Fruit fly (Drosophila melanogaster) whole organism, embryonic: ENCODE measurements around the gene Cep290.

Source experiments
- ATbp ChIP-seq: fragments of 200-800 bp; sonication (Bioruptor generic); optimal IDR thresholded peaks from 2 replicates; lab custom pipeline; 2017; ENCODE audit warnings: missing biosample characterization, mild to moderate bottlenecking, missing genetic modification characterization, missing genetic modification reagents
- Adf1 ChIP-seq: fragments of 200-800 bp; sonication (Bioruptor generic); IDR thresholded peaks from 2 replicates; pipeline ENCODE4 v1.3.6; 2022; ENCODE audit warnings: missing biosample characterization, missing genetic modification characterization
- Aef1 ChIP-seq: fragments of 200-800 bp; sonication (Bioruptor generic); IDR thresholded peaks from 3 replicates; pipeline ENCODE4 v1.3.6; 2022; ENCODE audit warnings: missing biosample characterization, missing genetic modification characterization
- B-H1 ChIP-seq: fragments of 200-800 bp; sonication (Bioruptor generic); IDR thresholded peaks from 3 replicates; pipeline ENCODE4 v1.3.6; 2022; ENCODE audit warnings: missing biosample characterization, missing genetic modification characterization
- BEAF-32 ChIP-seq: fragments of 200-800 bp; sonication (Bioruptor generic); optimal IDR thresholded peaks from 3 replicates; lab custom pipeline; 2017; ENCODE audit warnings: missing biosample characterization, missing genetic modification characterization, mild to moderate bottlenecking, moderate library complexity, missing genetic modification reagents
- CG10267 ChIP-seq: fragments of 200-800 bp; sonication (Bioruptor generic); optimal IDR thresholded peaks from 2 replicates; lab custom pipeline; 2018; ENCODE audit warnings: missing biosample characterization, mild to moderate bottlenecking, missing genetic modification characterization, moderate library complexity
- CG12299 ChIP-seq: fragments of 200-800 bp; sonication (Bioruptor generic); optimal IDR thresholded peaks from 2 replicates; lab custom pipeline; 2018; ENCODE audit warnings: missing biosample characterization, mild to moderate bottlenecking, missing genetic modification characterization
- CG1233 ChIP-seq: fragments of 200-800 bp; sonication (Bioruptor generic); optimal IDR thresholded peaks from 4 replicates; lab custom pipeline; 2018; ENCODE audit warnings: missing biosample characterization, mild to moderate bottlenecking, missing genetic modification characterization
- CG14860 ChIP-seq: fragments of 200-800 bp; sonication (Bioruptor generic); IDR thresholded peaks from 3 replicates; pipeline ENCODE4 v1.3.6; 2022; ENCODE audit warnings: missing biosample characterization, missing genetic modification characterization; ENCODE audit not compliant: partially characterized antibody
- CG18262 ChIP-seq: fragments of 200-800 bp; optimal IDR thresholded peaks from 3 replicates; lab custom pipeline; 2019; ENCODE audit warnings: missing biosample characterization, mild to moderate bottlenecking, missing genetic modification characterization, moderate library complexity
- CG2678 ChIP-seq: fragments of 200-800 bp; sonication (Bioruptor generic); optimal IDR thresholded peaks from 3 replicates; lab custom pipeline; 2019; ENCODE audit warnings: missing biosample characterization, mild to moderate bottlenecking, missing genetic modification characterization, moderate library complexity
- CG30020 ChIP-seq: fragments of 200-800 bp; optimal IDR thresholded peaks from 2 replicates; lab custom pipeline; 2019; ENCODE audit warnings: missing biosample characterization, mild to moderate bottlenecking, missing genetic modification characterization, moderate library complexity
- CG3065 ChIP-seq: fragments of 200-800 bp; sonication (Bioruptor generic); optimal IDR thresholded peaks from 2 replicates; lab custom pipeline; 2016; ENCODE audit warnings: missing biosample characterization, missing genetic modification characterization
- CG32772 ChIP-seq: fragments of 200-800 bp; sonication (Bioruptor generic); IDR thresholded peaks from 2 replicates; pipeline ENCODE4 v1.3.6; 2022; ENCODE audit warnings: missing biosample characterization, missing genetic modification characterization
- CG3281 ChIP-seq: fragments of 200-800 bp; sonication (Bioruptor generic); optimal IDR thresholded peaks from 3 replicates; lab custom pipeline; 2017; ENCODE audit warnings: missing biosample characterization, mild to moderate bottlenecking, missing genetic modification characterization
- CG33557 ChIP-seq: fragments of 200-800 bp; sonication (Bioruptor generic); optimal IDR thresholded peaks from 2 replicates; lab custom pipeline; 2019; ENCODE audit warnings: missing biosample characterization, mild to moderate bottlenecking, missing genetic modification characterization, moderate library complexity
- CG4282 ChIP-seq: fragments of 200-800 bp; sonication (Bioruptor generic); optimal IDR thresholded peaks from 2 replicates; lab custom pipeline; 2016; ENCODE audit warnings: missing biosample characterization, missing genetic modification characterization
- CG4328 ChIP-seq: fragments of 200-800 bp; sonication (Bioruptor generic); optimal IDR thresholded peaks from 3 replicates; lab custom pipeline; 2017; ENCODE audit warnings: missing biosample characterization, missing genetic modification reagents, missing genetic modification characterization
- CG43689 ChIP-seq: fragments of 200-800 bp; sonication (Bioruptor generic); IDR thresholded peaks from 2 replicates; pipeline ENCODE4 v1.3.6; 2022; ENCODE audit warnings: missing biosample characterization, missing genetic modification characterization
- CG4404 ChIP-seq: fragments of 200-800 bp; sonication (Bioruptor generic); IDR thresholded peaks from 2 replicates; pipeline ENCODE4 v1.3.6; 2022; ENCODE audit warnings: missing biosample characterization, missing genetic modification characterization
- CG4854 ChIP-seq: fragments of 200-800 bp; sonication (Bioruptor generic); optimal IDR thresholded peaks from 2 replicates; lab custom pipeline; 2016; ENCODE audit warnings: missing biosample characterization, missing genetic modification characterization, inconsistent platforms
- CG6254 ChIP-seq: fragments of 200-800 bp; sonication (Bioruptor generic); optimal IDR thresholded peaks from 3 replicates; lab custom pipeline; 2017; ENCODE audit warnings: mild to moderate bottlenecking, missing biosample characterization, missing genetic modification reagents, missing genetic modification characterization
- CG7372 ChIP-seq: fragments of 200-800 bp; sonication (Bioruptor generic); IDR thresholded peaks from 2 replicates; pipeline ENCODE4 v1.3.6; 2022; ENCODE audit warnings: missing biosample characterization, missing genetic modification characterization
- CG7786 ChIP-seq: fragments of 200-800 bp; sonication (Bioruptor generic); optimal IDR thresholded peaks from 2 replicates; lab custom pipeline; 2016; ENCODE audit warnings: missing biosample characterization, missing genetic modification characterization
- CG8388 ChIP-seq: fragments of 200-800 bp; sonication (Bioruptor generic); optimal IDR thresholded peaks from 2 replicates; lab custom pipeline; 2019; ENCODE audit warnings: missing biosample characterization, mild to moderate bottlenecking, missing genetic modification characterization, moderate library complexity
- Chrac-16 ChIP-seq: fragments of 200-800 bp; sonication (Bioruptor generic); optimal IDR thresholded peaks from 3 replicates; lab custom pipeline; 2016; ENCODE audit warnings: missing biosample characterization, missing genetic modification characterization
- Doc3 ChIP-seq: fragments of 200-800 bp; sonication (Bioruptor generic); IDR thresholded peaks from 3 replicates; pipeline ENCODE4 v1.3.6; 2022; ENCODE audit warnings: missing biosample characterization, missing genetic modification characterization; ENCODE audit not compliant: partially characterized antibody
- Drgx ChIP-seq: fragments of 200-800 bp; sonication (Bioruptor generic); IDR thresholded peaks from 2 replicates; pipeline ENCODE4 v1.3.6; 2022; ENCODE audit warnings: missing biosample characterization, missing genetic modification characterization
- Ets65A ChIP-seq: fragments of 200-800 bp; sonication (Bioruptor generic); peaks from one replicate; lab custom pipeline; 2016; ENCODE audit warnings: missing biosample characterization, missing genetic modification characterization
- MBD-R2 ChIP-seq: fragments of 200-800 bp; sonication (Bioruptor generic); IDR thresholded peaks from 2 replicates; pipeline ENCODE4 v1.3.6; 2022; ENCODE audit warnings: missing biosample characterization, missing genetic modification characterization
- Med ChIP-seq: fragments of 200-800 bp; sonication (Bioruptor generic); peaks from one replicate; lab custom pipeline; 2016; ENCODE audit warnings: missing biosample characterization, missing genetic modification characterization, mild to moderate bottlenecking, inconsistent platforms, moderate library complexity
- Mrtf ChIP-seq: fragments of 200-800 bp; sonication (Bioruptor generic); IDR thresholded peaks from 3 replicates; pipeline ENCODE4 v1.3.6; 2022; ENCODE audit warnings: missing biosample characterization, missing genetic modification characterization
- Rfx ChIP-seq: fragments of 200-800 bp; sonication (Bioruptor generic); IDR thresholded peaks from 2 replicates; pipeline ENCODE4 v1.3.6; 2022; ENCODE audit warnings: missing biosample characterization, missing genetic modification characterization
- Six4 ChIP-seq: fragments of 200-800 bp; sonication (Bioruptor generic); optimal IDR thresholded peaks from 2 replicates; lab custom pipeline; 2016; ENCODE audit warnings: missing biosample characterization, missing genetic modification characterization
- Taf1 ChIP-seq: fragments of 200-800 bp; sonication (Bioruptor generic); IDR thresholded peaks from 2 replicates; pipeline ENCODE4 v1.3.6; 2022; ENCODE audit warnings: missing biosample characterization, missing genetic modification characterization
- amos ChIP-seq: fragments of 200-800 bp; sonication (Bioruptor generic); IDR thresholded peaks from 2 replicates; pipeline ENCODE4 v1.3.6; 2022; ENCODE audit warnings: missing biosample characterization, missing genetic modification characterization; ENCODE audit not compliant: partially characterized antibody
- bigmax ChIP-seq: fragments of 200-800 bp; sonication (Bioruptor generic); optimal IDR thresholded peaks from 2 replicates; lab custom pipeline; 2018; ENCODE audit warnings: missing biosample characterization, mild to moderate bottlenecking, missing genetic modification characterization
- bowl ChIP-seq: fragments of 200-800 bp; sonication (Bioruptor generic); IDR thresholded peaks from 2 replicates; pipeline ENCODE4 v1.3.6; 2022; ENCODE audit warnings: missing biosample characterization, missing genetic modification characterization
- cas ChIP-seq: fragments of 200-800 bp; sonication (Bioruptor generic); IDR thresholded peaks from 2 replicates; pipeline ENCODE4 v1.3.6; 2022; ENCODE audit warnings: missing biosample characterization, missing genetic modification characterization
- chif ChIP-seq, 2 experiments: fragments of 200-800 bp; sonication (Bioruptor generic); optimal IDR thresholded peaks; 3 replicates each; lab custom pipeline; 2016; ENCODE audit warnings: missing biosample characterization in 2 of 2, missing genetic modification characterization in 2 of 2
- danr ChIP-seq: fragments of 200-800 bp; sonication (Bioruptor generic); IDR thresholded peaks from 2 replicates; pipeline ENCODE4 v1.3.6; 2022; ENCODE audit warnings: missing biosample characterization, missing genetic modification characterization
- fd64A ChIP-seq: fragments of 200-800 bp; sonication (Bioruptor generic); optimal IDR thresholded peaks from 3 replicates; lab custom pipeline; 2018; ENCODE audit warnings: missing biosample characterization, mild to moderate bottlenecking, missing genetic modification characterization
- fru ChIP-seq: fragments of >200 bp; optimal IDR thresholded peaks from 2 replicates; lab custom pipeline; 2017
- gro ChIP-seq: fragments of 200-800 bp; sonication (Bioruptor generic); optimal IDR thresholded peaks from 2 replicates; lab custom pipeline; 2016; ENCODE audit warnings: missing biosample characterization, missing genetic modification characterization
- insv ChIP-seq, 2 experiments: fragments of 200-800 bp; sonication (Bioruptor generic); optimal IDR thresholded peaks; 3 replicates each; lab custom pipeline; 2016 to 2018; ENCODE audit warnings: missing biosample characterization in 2 of 2, missing genetic modification characterization in 2 of 2
- rib ChIP-seq: fragments of 200-800 bp; sonication (Bioruptor generic); IDR thresholded peaks from 2 replicates; pipeline ENCODE4 v1.3.6; 2022; ENCODE audit warnings: missing biosample characterization, missing genetic modification characterization
- run ChIP-seq: fragments of 200-800 bp; sonication (Bioruptor generic); optimal IDR thresholded peaks from 3 replicates; lab custom pipeline; 2018; ENCODE audit warnings: missing biosample characterization, mild to moderate bottlenecking, missing genetic modification characterization
- schlank ChIP-seq: fragments of 200-800 bp; sonication (Bioruptor generic); optimal IDR thresholded peaks from 2 replicates; lab custom pipeline; 2018; ENCODE audit warnings: missing biosample characterization, mild to moderate bottlenecking, missing genetic modification characterization
- sens ChIP-seq: fragments of 200-800 bp; sonication (Bioruptor generic); peaks from one replicate; lab custom pipeline; 2016; ENCODE audit warnings: missing biosample characterization, missing genetic modification characterization
- slou ChIP-seq: fragments of 200-800 bp; sonication (Bioruptor generic); optimal IDR thresholded peaks from 3 replicates; lab custom pipeline; 2016; ENCODE audit warnings: missing biosample characterization, missing genetic modification characterization
- sob ChIP-seq: fragments of 200-800 bp; sonication (Bioruptor generic); IDR thresholded peaks from 2 replicates; pipeline ENCODE4 v1.3.6; 2022; ENCODE audit warnings: missing biosample characterization, missing genetic modification characterization
- tio ChIP-seq: fragments of 200-800 bp; sonication (Bioruptor generic); optimal IDR thresholded peaks from 2 replicates; lab custom pipeline; 2017; ENCODE audit warnings: missing biosample characterization, missing genetic modification characterization, inconsistent platforms
- zfh2 ChIP-seq: fragments of 200-800 bp; sonication (Bioruptor generic); optimal IDR thresholded peaks from 2 replicates; lab custom pipeline; 2016; ENCODE audit warnings: missing biosample characterization, missing genetic modification characterization

Gene Cep290

dm6 chr3L:884239-884638 lies 40.5 kb downstream of the Cep290 start (continued):
- TF ChIP-seq Taf1 (GFP tag; lab: Robert Waterston, UW), result peak; percentile 7; the same call in 1 of the 2 replicates
- TF ChIP-seq fd64A, result no peak
- TF ChIP-seq insv (GFP tag; optimal IDR thresholded peaks at IDR 0.05; lab: Kevin White, UChicago), result no peak
- TF ChIP-seq MBD-R2 (GFP tag; lab: Robert Waterston, UW), result 0 out of 2 replicates have a peak, but pooled peaks have one; percentile 16
- TF ChIP-seq CG14860 (GFP tag; lab: Robert Waterston, UW), result no peak
- peak; percentile 27 for TF ChIP-seq CG2678 (tag; lab: Kevin White, UChicago)
- TF ChIP-seq Aef1 (GFP tag; lab: Robert Waterston, UW), result peak; percentile 40; the same call in 1 of the 3 replicates
- no peak for TF ChIP-seq CG32772 (GFP tag; lab: Robert Waterston, UW)
- TF ChIP-seq bowl (GFP tag; lab: Robert Waterston, UW), result no peak
- TF ChIP-seq CG4328 (GFP tag; lab: Kevin White, UChicago), result no peak
- TF ChIP-seq Chrac-16 (GFP tag; lab: Kevin White, UChicago), result no peak
- TF ChIP-seq schlank (tag; lab: Kevin White, UChicago), result no peak
- TF ChIP-seq zfh2 (GFP tag; lab: Kevin White, UChicago), result no peak
- no peak for TF ChIP-seq CG7372 (GFP tag; lab: Robert Waterston, UW)
- TF ChIP-seq Six4 (GFP tag; lab: Kevin White, UChicago), result no peak
- no peak for TF ChIP-seq chif (GFP tag; optimal IDR thresholded peaks at IDR 0.05; lab: Kevin White, UChicago)
- no peak for TF ChIP-seq CG18262 (tag; lab: Kevin White, UChicago)
- TF ChIP-seq CG4854 (GFP tag; lab: Kevin White, UChicago), result no peak
- TF ChIP-seq run (tag; lab: Kevin White, UChicago), result no peak
- no peak for TF ChIP-seq danr
- no peak for TF ChIP-seq bigmax (GFP tag; lab: Kevin White, UChicago)
- TF ChIP-seq Doc3, result no peak
- TF ChIP-seq Rfx (GFP tag; lab: Robert Waterston, UW), result peak; percentile 66
- no peak for TF ChIP-seq amos (GFP tag; lab: Robert Waterston, UW)
- no peak for TF ChIP-seq CG33557 (GFP tag; lab: Kevin White, UChicago)
- no peak for TF ChIP-seq Adf1
- no peak for TF ChIP-seq CG4282 (GFP tag; lab: Kevin White, UChicago)
- TF ChIP-seq gro (GFP tag; lab: Kevin White, UChicago), result no peak
- no peak for TF ChIP-seq CG8388 (GFP tag; lab: Kevin White, UChicago)
- TF ChIP-seq CG3281, result peak; percentile 15
- no peak for TF ChIP-seq CG12299 (tag; lab: Kevin White, UChicago)
- TF ChIP-seq CG4404 (GFP tag; lab: Robert Waterston, UW), result no peak
- no peak for TF ChIP-seq CG43689 (GFP tag; lab: Robert Waterston, UW)
- peak; percentile 84 for TF ChIP-seq Med (GFP tag; lab: Kevin White, UChicago)
- TF ChIP-seq slou (GFP tag; lab: Kevin White, UChicago), result no peak
- no peak for TF ChIP-seq CG30020
- no peak for TF ChIP-seq B-H1 (GFP tag; lab: Robert Waterston, UW)
- TF ChIP-seq ATbp (GFP tag; lab: Kevin White, UChicago), result no peak
- no peak for TF ChIP-seq CG1233
- no peak for TF ChIP-seq BEAF-32
- peak; percentile 23; the same call in 1 of the 2 replicates for TF ChIP-seq sob (GFP tag; lab: Robert Waterston, UW)
- TF ChIP-seq fru (lab: Kevin White, UChicago), result no peak
- no peak for TF ChIP-seq CG3065
- no peak for TF ChIP-seq sens (GFP tag; lab: Kevin White, UChicago)
- TF ChIP-seq Drgx, result peak; percentile 24; the same call in 1 of the 2 replicates
- no peak for TF ChIP-seq tio (GFP tag; lab: Kevin White, UChicago)
- no peak for TF ChIP-seq rib (GFP tag; lab: Robert Waterston, UW)
- TF ChIP-seq CG6254 (GFP tag; lab: Kevin White, UChicago), result no peak
- no peak for TF ChIP-seq cas (GFP tag; lab: Robert Waterston, UW)
- TF ChIP-seq Ets65A (GFP tag; lab: Kevin White, UChicago), result no peak
- TF ChIP-seq Mrtf, result peak; percentile 10; the same call in 1 of the 3 replicates
- TF ChIP-seq CG7786 (GFP tag; lab: Kevin White, UChicago), result no peak
- no peak for TF ChIP-seq CG10267 (tag; lab: Kevin White, UChicago)
